Fruit fly (Drosophila melanogaster) whole organism, embryonic: ENCODE measurements around the gene Pink1.

Source experiments
- Abd-B ChIP-seq: fragments of 200-800 bp; sonication (Bioruptor generic); optimal IDR thresholded peaks from 2 replicates; lab custom pipeline; 2018; ENCODE audit warnings: missing biosample characterization, mild to moderate bottlenecking, missing genetic modification characterization, moderate library complexity
- Antp ChIP-seq: fragments of 200-800 bp; sonication (Bioruptor generic); optimal IDR thresholded peaks from 3 replicates; lab custom pipeline; 2016; ENCODE audit warnings: missing biosample characterization, missing genetic modification characterization
- C15 ChIP-seq: fragments of 200-800 bp; sonication (Bioruptor generic); IDR thresholded peaks from 3 replicates; pipeline ENCODE4 v1.3.6; 2022; ENCODE audit warnings: missing biosample characterization, missing genetic modification characterization
- CG11696 ChIP-seq: fragments of 200-800 bp; sonication (Bioruptor generic); IDR thresholded peaks from 2 replicates; pipeline ENCODE4 v1.3.6; 2022; ENCODE audit warnings: missing biosample characterization, missing genetic modification characterization
- CG14965 ChIP-seq: fragments of 200-800 bp; sonication (Bioruptor generic); optimal IDR thresholded peaks from 2 replicates; lab custom pipeline; 2016; ENCODE audit warnings: missing biosample characterization, missing genetic modification characterization, borderline replicate concordance
- CG15073 ChIP-seq: fragments of 200-800 bp; sonication (Bioruptor generic); optimal IDR thresholded peaks from 2 replicates; lab custom pipeline; 2016; ENCODE audit warnings: missing biosample characterization, missing genetic modification characterization
- CG15601 ChIP-seq: fragments of 200-800 bp; sonication (Bioruptor generic); optimal IDR thresholded peaks from 3 replicates; lab custom pipeline; 2019; ENCODE audit warnings: missing biosample characterization, mild to moderate bottlenecking, missing genetic modification characterization, moderate library complexity
- CG1832 ChIP-seq: fragments of 200-800 bp; sonication (Bioruptor generic); optimal IDR thresholded peaks from 2 replicates; lab custom pipeline; 2017; ENCODE audit warnings: missing biosample characterization, mild to moderate bottlenecking, missing genetic modification characterization, inconsistent platforms
- CG18599 ChIP-seq: fragments of 200-800 bp; sonication (Bioruptor generic); optimal IDR thresholded peaks from 3 replicates; lab custom pipeline; 2017; ENCODE audit warnings: missing biosample characterization, missing genetic modification characterization, mild to moderate bottlenecking, moderate library complexity, missing genetic modification reagents
- CG2889 ChIP-seq: fragments of 200-800 bp; sonication (Bioruptor generic); IDR thresholded peaks from 3 replicates; pipeline ENCODE4 v1.3.6; 2022; ENCODE audit warnings: missing biosample characterization, missing genetic modification characterization
- CG31441 ChIP-seq: fragments of 200-800 bp; sonication (Bioruptor generic); IDR thresholded peaks from 2 replicates; pipeline ENCODE4 v1.3.6; 2022; ENCODE audit warnings: missing biosample characterization, missing genetic modification characterization
- CG43689 ChIP-seq: fragments of 200-800 bp; sonication (Bioruptor generic); IDR thresholded peaks from 2 replicates; pipeline ENCODE4 v1.3.6; 2022; ENCODE audit warnings: missing biosample characterization, missing genetic modification characterization
- CG4404 ChIP-seq: fragments of 200-800 bp; sonication (Bioruptor generic); IDR thresholded peaks from 2 replicates; pipeline ENCODE4 v1.3.6; 2022; ENCODE audit warnings: missing biosample characterization, missing genetic modification characterization
- CG4730 ChIP-seq: fragments of 200-800 bp; sonication (Bioruptor generic); IDR thresholded peaks from 2 replicates; pipeline ENCODE4 v1.3.6; 2022; ENCODE audit warnings: missing biosample characterization, missing genetic modification characterization
- CG4854 ChIP-seq: fragments of 200-800 bp; sonication (Bioruptor generic); optimal IDR thresholded peaks from 2 replicates; lab custom pipeline; 2016; ENCODE audit warnings: missing biosample characterization, missing genetic modification characterization, inconsistent platforms
- CG9215 ChIP-seq: fragments of 200-800 bp; sonication (Bioruptor generic); IDR thresholded peaks from 2 replicates; pipeline ENCODE4 v1.3.6; 2022; ENCODE audit warnings: missing biosample characterization, missing genetic modification characterization
- CG9609 ChIP-seq: fragments of 200-800 bp; sonication (Bioruptor generic); optimal IDR thresholded peaks from 3 replicates; lab custom pipeline; 2016; ENCODE audit warnings: missing biosample characterization, missing genetic modification characterization
- ERR ChIP-seq: fragments of 200-800 bp; sonication (Bioruptor generic); optimal IDR thresholded peaks from 2 replicates; lab custom pipeline; 2016; ENCODE audit warnings: missing biosample characterization, missing genetic modification characterization
- H2.0 ChIP-seq: fragments of 200-800 bp; sonication (Bioruptor generic); IDR thresholded peaks from 2 replicates; pipeline ENCODE4 v1.3.6; 2022; ENCODE audit warnings: missing biosample characterization, missing genetic modification characterization
- Hey ChIP-seq: fragments of 200-800 bp; sonication (Bioruptor generic); optimal IDR thresholded peaks from 3 replicates; lab custom pipeline; 2018; ENCODE audit warnings: missing biosample characterization, mild to moderate bottlenecking, missing genetic modification characterization
- Oaz ChIP-seq: fragments of 200-800 bp; sonication (Bioruptor generic); IDR thresholded peaks from 2 replicates; pipeline ENCODE4 v1.3.6; 2022; ENCODE audit warnings: missing biosample characterization, missing genetic modification characterization
- PHDP ChIP-seq: fragments of 200-800 bp; sonication (Bioruptor generic); optimal IDR thresholded peaks from 3 replicates; lab custom pipeline; 2018; ENCODE audit warnings: missing biosample characterization, mild to moderate bottlenecking, missing genetic modification characterization, moderate library complexity
- Scr ChIP-seq: fragments of 200-800 bp; sonication (Bioruptor generic); IDR thresholded peaks from 2 replicates; pipeline ENCODE4 v1.3.6; 2022; ENCODE audit warnings: missing biosample characterization, missing genetic modification characterization; ENCODE audit not compliant: partially characterized antibody
- TFAM ChIP-seq: fragments of 200-800 bp; sonication (Bioruptor generic); optimal IDR thresholded peaks from 2 replicates; lab custom pipeline; 2017; ENCODE audit warnings: missing biosample characterization, missing genetic modification characterization, inconsistent platforms
- Tbp ChIP-seq: fragments of >200 bp; optimal IDR thresholded peaks from 2 replicates; lab custom pipeline; 2018; ENCODE audit warnings: missing biosample characterization, missing genetic modification characterization
- Xbp1 ChIP-seq: fragments of 200-800 bp; sonication (Bioruptor generic); optimal IDR thresholded peaks from 3 replicates; lab custom pipeline; 2016; ENCODE audit warnings: missing biosample characterization, mild to moderate bottlenecking, missing genetic modification characterization
- ato ChIP-seq: fragments of 200-800 bp; sonication (Bioruptor generic); IDR thresholded peaks from 2 replicates; pipeline ENCODE4 v1.3.6; 2022; ENCODE audit warnings: missing biosample characterization, missing genetic modification characterization; ENCODE audit not compliant: partially characterized antibody
- bab2 ChIP-seq: fragments of 200-800 bp; sonication (Bioruptor generic); optimal IDR thresholded peaks from 2 replicates; lab custom pipeline; 2016; ENCODE audit warnings: missing biosample characterization, missing genetic modification characterization
- chif ChIP-seq, 2 experiments: fragments of 200-800 bp; sonication (Bioruptor generic); optimal IDR thresholded peaks; 3 replicates each; lab custom pipeline; 2016; ENCODE audit warnings: missing biosample characterization in 2 of 2, missing genetic modification characterization in 2 of 2
- dysf ChIP-seq: fragments of 200-800 bp; sonication (Bioruptor generic); IDR thresholded peaks from 3 replicates; pipeline ENCODE4 v1.3.6; 2022; ENCODE audit warnings: missing biosample characterization, missing genetic modification characterization
- esg ChIP-seq: fragments of 200-800 bp; sonication (Bioruptor generic); conservative IDR thresholded peaks from 2 replicates; pipeline ENCODE4 v1.3.6; 2022; ENCODE audit warnings: missing biosample characterization, missing genetic modification characterization
- gce ChIP-seq: fragments of 200-800 bp; sonication (Bioruptor generic); IDR thresholded peaks from 3 replicates; pipeline ENCODE4 v1.3.6; 2022; ENCODE audit warnings: missing biosample characterization, missing genetic modification characterization
- gem ChIP-seq: fragments of 200-800 bp; sonication (Bioruptor generic); optimal IDR thresholded peaks from 2 replicates; lab custom pipeline; 2019; ENCODE audit warnings: missing biosample characterization, mild to moderate bottlenecking, missing genetic modification characterization, moderate library complexity
- grau ChIP-seq: fragments of 200-800 bp; optimal IDR thresholded peaks from 3 replicates; lab custom pipeline; 2019; ENCODE audit warnings: missing biosample characterization, mild to moderate bottlenecking, missing genetic modification characterization, moderate library complexity
- h ChIP-seq: fragments of >200 bp; optimal IDR thresholded peaks from 2 replicates; lab custom pipeline; 2017
- jigr1 ChIP-seq: fragments of 200-800 bp; sonication (Bioruptor generic); IDR thresholded peaks from 3 replicates; pipeline ENCODE4 v1.3.6; 2022; ENCODE audit warnings: missing biosample characterization, missing genetic modification characterization
- jumu ChIP-seq: fragments of 200-800 bp; sonication (Bioruptor generic); optimal IDR thresholded peaks from 3 replicates; lab custom pipeline; 2016; ENCODE audit warnings: missing biosample characterization, missing genetic modification characterization
- lov ChIP-seq, 2 experiments: fragments of 200-800 bp in 1 of 2; fragments of >200 bp in 1 of 2; sonication (Bioruptor generic) in 1 of 2; IDR thresholded peaks in 1 of 2; optimal IDR thresholded peaks in 1 of 2; 2 replicates in 1 of 2; 3 replicates in 1 of 2; pipeline versions ENCODE4 v1.3.6 to Lab custom; 2017 to 2022; ENCODE audit warnings: missing biosample characterization in 1 of 2, missing genetic modification characterization in 1 of 2
- luna ChIP-seq: fragments of 200-800 bp; sonication (Bioruptor generic); optimal IDR thresholded peaks from 2 replicates; lab custom pipeline; 2016; ENCODE audit warnings: missing biosample characterization, missing genetic modification characterization
- mam ChIP-seq: fragments of 200-800 bp; sonication (Bioruptor generic); optimal IDR thresholded peaks from 3 replicates; lab custom pipeline; 2016; ENCODE audit warnings: missing biosample characterization, missing genetic modification characterization
- otp ChIP-seq: fragments of 200-800 bp; sonication (Bioruptor generic); IDR thresholded peaks from 3 replicates; pipeline ENCODE4, ENCODE4 v1.3.6; 2022; ENCODE audit warnings: missing biosample characterization, missing genetic modification characterization
- pfk ChIP-seq: fragments of 200-800 bp; sonication (Bioruptor generic); optimal IDR thresholded peaks from 2 replicates; lab custom pipeline; 2018; ENCODE audit warnings: missing biosample characterization, mild to moderate bottlenecking, missing genetic modification characterization, moderate library complexity
- ro ChIP-seq: fragments of 200-800 bp; sonication (Bioruptor generic); IDR thresholded peaks from 2 replicates; pipeline ENCODE4 v1.3.6; 2022; ENCODE audit warnings: missing biosample characterization, missing genetic modification characterization
- tap ChIP-seq: fragments of 200-800 bp; optimal IDR thresholded peaks from 3 replicates; lab custom pipeline; 2019; ENCODE audit warnings: missing biosample characterization, mild to moderate bottlenecking, missing genetic modification characterization, moderate library complexity
- tll ChIP-seq, 2 experiments: fragments of 200-800 bp in 1 of 2; fragments of >200 bp in 1 of 2; sonication (Bioruptor generic) in 1 of 2; optimal IDR thresholded peaks; 2 replicates each; lab custom pipeline; 2017 to 2019; ENCODE audit warnings: missing biosample characterization in 2 of 2, missing genetic modification characterization in 2 of 2, mild to moderate bottlenecking in 1 of 2, moderate library complexity in 1 of 2
- tna ChIP-seq: fragments of 200-800 bp; sonication (Bioruptor generic); IDR thresholded peaks from 2 replicates; pipeline ENCODE4 v1.3.6; 2022; ENCODE audit warnings: missing biosample characterization, missing genetic modification characterization; ENCODE audit not compliant: partially characterized antibody
- trem ChIP-seq: fragments of 200-800 bp; optimal IDR thresholded peaks from 3 replicates; lab custom pipeline; 2019; ENCODE audit warnings: missing biosample characterization, mild to moderate bottlenecking, missing genetic modification characterization, moderate library complexity
- vvl ChIP-seq: fragments of 200-800 bp; sonication (Bioruptor generic); IDR thresholded peaks from 2 replicates; pipeline ENCODE4 v1.3.6; 2022; ENCODE audit warnings: missing biosample characterization, missing genetic modification characterization

The Pink1 gene

dm6 chrX:6673637-6674487 lies 9.7 kb upstream of the Pink1 start, which contains the start of the genes CG3198 and Mcm6 (continued):
- TF ChIP-seq Abd-B (GFP tag; lab: Kevin White, UChicago), result no peak
- TF ChIP-seq CG18599, result no peak
- peak; percentile 29 for TF ChIP-seq trem (tag; lab: Kevin White, UChicago)
- TF ChIP-seq ERR, result no peak
- no peak for TF ChIP-seq Hey (tag; lab: Kevin White, UChicago)
- TF ChIP-seq CG31441 (GFP tag; lab: Robert Waterston, UW), result no peak
- no peak for TF ChIP-seq Oaz (GFP tag; lab: Robert Waterston, UW)
- no peak for TF ChIP-seq tll (GFP tag; optimal IDR thresholded peaks at IDR 0.05; lab: Kevin White, UChicago)
- TF ChIP-seq CG4404, result no peak
- TF ChIP-seq C15, result no peak
- no peak for TF ChIP-seq pfk (GFP tag; lab: Kevin White, UChicago)
- TF ChIP-seq CG14965 (GFP tag; lab: Kevin White, UChicago), result no peak
- peak; percentile 44; the same call in 1 of the 2 replicates for TF ChIP-seq ato
- TF ChIP-seq Xbp1 (GFP tag; lab: Kevin White, UChicago), result peak; percentile 3
- TF ChIP-seq lov (optimal IDR thresholded peaks at IDR 0.05; lab: Kevin White, UChicago), result no peak
- TF ChIP-seq lov (GFP tag; IDR thresholded peaks at IDR 0.05; lab: Robert Waterston, UW), result no peak
- TF ChIP-seq gce (GFP tag; lab: Robert Waterston, UW), result no peak
- TF ChIP-seq Scr, result peak; percentile 74
- no peak for TF ChIP-seq vvl (GFP tag; lab: Robert Waterston, UW)
- TF ChIP-seq luna (GFP tag; lab: Kevin White, UChicago), result no peak
- no peak for TF ChIP-seq Antp (GFP tag; lab: Kevin White, UChicago)
- no peak for TF ChIP-seq h (lab: Kevin White, UChicago)
- no peak for TF ChIP-seq CG2889

- no peak for TF ChIP-seq CG4854 (GFP tag; lab: Kevin White, UChicago)
- no peak for TF ChIP-seq Antp (GFP tag; lab: Kevin White, UChicago)
- no peak for TF ChIP-seq jigr1 (GFP tag; lab: Robert Waterston, UW)
- peak; percentile 69 for TF ChIP-seq tna
- peak; percentile 38 for TF ChIP-seq grau (tag; lab: Kevin White, UChicago)
- no peak for TF ChIP-seq bab2
- no peak for TF ChIP-seq TFAM (GFP tag; lab: Kevin White, UChicago)
- no peak for TF ChIP-seq H2.0
- no peak for TF ChIP-seq CG9609 (GFP tag; lab: Kevin White, UChicago)
- no peak for TF ChIP-seq CG15073 (GFP tag; lab: Kevin White, UChicago)
- no peak for TF ChIP-seq chif (GFP tag; optimal IDR thresholded peaks at IDR 0.05; lab: Kevin White, UChicago)
- TF ChIP-seq tap (tag; lab: Kevin White, UChicago), result no peak
- peak; percentile 57; the same call in 1 of the 2 replicates for TF ChIP-seq ato
- TF ChIP-seq PHDP, result peak; percentile 19
- no peak for TF ChIP-seq CG15601
- no peak for TF ChIP-seq esg (GFP tag; lab: Robert Waterston, UW)
- no peak for TF ChIP-seq CG43689 (GFP tag; lab: Robert Waterston, UW)
- no peak for TF ChIP-seq ro (GFP tag; lab: Robert Waterston, UW)
- TF ChIP-seq Oaz (GFP tag; lab: Robert Waterston, UW), result no peak
- TF ChIP-seq CG9215, result no peak
- no peak for TF ChIP-seq CG1832 (GFP tag; lab: Kevin White, UChicago)
- no peak for TF ChIP-seq dysf (GFP tag; lab: Robert Waterston, UW)
- TF ChIP-seq CG11696 (GFP tag; lab: Robert Waterston, UW), result no peak
- TF ChIP-seq gem (tag; lab: Kevin White, UChicago), result no peak
- TF ChIP-seq otp (GFP tag; lab: Robert Waterston, UW), result no peak
- TF ChIP-seq CG31441 (GFP tag; lab: Robert Waterston, UW), result no peak
- TF ChIP-seq jumu (GFP tag; lab: Kevin White, UChicago), result peak; percentile 10
- no peak for TF ChIP-seq CG4730 (GFP tag; lab: Robert Waterston, UW)
- TF ChIP-seq mam, result peak; percentile 23
- no peak for TF ChIP-seq Tbp (GFP tag; lab: Kevin White, UChicago)
Observed at dm6 chrX:6677826-6678489, 5.6 kb upstream of the Pink1 start, which contains the start of gene Fum1. Gene Fum1, plus strand, starts transcription at chrX:6678424.
